Worm (Caenorhabditis elegans) whole organism, L1 larva: ENCODE measurements around the gene srd-18.

Source experiments
- alr-1 ChIP-seq: fragments of 200-800 bp; sonication (Bioruptor generic); optimal IDR thresholded peaks from 2 replicates; lab custom pipeline; 2018; ENCODE audit warnings: borderline replicate concordance, mild to moderate bottlenecking, missing genetic modification characterization, missing compliant biosample characterization
- ceh-88 ChIP-seq: fragments of 200-800 bp; sonication (Bioruptor generic); IDR thresholded peaks from 2 replicates; pipeline ENCODE4 v1.3.6; 2022; ENCODE audit warnings: missing genetic modification characterization, missing compliant biosample characterization
- egl-27 ChIP-seq, 2 experiments: fragments of 150-350 bp in 1 of 2; sonication (generic microtip); optimal IDR thresholded peaks; 3 replicates each; lab custom pipeline; 2017 to 2018; ENCODE audit warnings: missing biosample characterization in 2 of 2, missing genetic modification characterization in 2 of 2, missing genetic modification reagents in 2 of 2
- hlh-4 ChIP-seq: sonication (generic microtip); optimal IDR thresholded peaks from 2 replicates; lab custom pipeline; 2016; ENCODE audit warnings: mild to moderate bottlenecking, missing genetic modification characterization, missing compliant biosample characterization
- mep-1 ChIP-seq: fragments of 150-350 bp; optimal IDR thresholded peaks from 2 replicates; lab custom pipeline; 2014; ENCODE audit warnings: missing biosample characterization, missing genetic modification characterization
- rnt-1 ChIP-seq: sonication (generic microtip); optimal IDR thresholded peaks from 2 replicates; lab custom pipeline; 2016; ENCODE audit warnings: mild to moderate bottlenecking, missing genetic modification characterization, moderate library complexity, missing compliant biosample characterization
- zag-1 ChIP-seq: fragments of 150-350 bp; optimal IDR thresholded peaks from 2 replicates; lab custom pipeline; 2014; ENCODE audit warnings: missing biosample characterization, missing genetic modification characterization

- TF ChIP-seq egl-27 (tag; optimal IDR thresholded peaks at IDR 0.05; lab: Kevin White, UChicago) (no peak), rnt-1 (tag; lab: Kevin White, UChicago) (no peak), hlh-4 (tag; lab: Kevin White, UChicago) (no peak), zag-1 (tag; lab: Kevin White, UChicago) (no peak), ceh-88 (GFP tag; lab: Robert Waterston, UW) (no peak), alr-1 (tag; lab: Kevin White, UChicago) (no peak), mep-1 (no peak)
Observed at ce11 chrV:13432364-13432763, 5.7 kb upstream of the srd-18 start, which contains the start of gene srd-17.
